Fruit fly (Drosophila melanogaster) S2 (cell line): ENCODE data around the gene Nha1.

Source experiments
- CG8478 ChIP-seq: fragments of >200 bp; optimal IDR thresholded peaks from 2 replicates; lab custom pipeline; 2018
- CTCF ChIP-seq, 2 experiments: fragments of >200 bp; optimal IDR thresholded peaks; 2 replicates each; lab custom pipeline; 2018

Nha1 gene

DNA sequence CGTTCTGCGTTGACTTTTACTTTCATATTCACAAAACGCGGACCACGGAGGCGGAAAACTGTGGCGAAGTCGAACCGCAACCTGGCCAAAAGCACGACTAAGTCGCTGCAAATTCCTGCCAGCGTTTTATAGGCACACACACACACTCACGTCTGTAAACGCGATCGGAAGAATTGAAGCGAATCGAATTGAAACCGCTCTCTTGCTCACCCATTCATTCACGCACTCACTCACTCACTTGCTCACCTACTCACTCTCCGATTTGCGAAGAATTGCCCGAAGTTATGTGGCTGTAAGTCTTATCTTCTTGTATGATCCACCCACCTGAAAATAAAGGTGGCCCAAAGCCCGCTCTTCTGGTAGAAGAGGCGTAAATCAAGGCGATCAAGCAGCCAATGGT, at the start of gene Nha1:
Gene Nha1 (minus strand): TSS at position 101 of the 400 bp plus-strand sequence.
- TF ChIP-seq CTCF (optimal IDR thresholded peaks at IDR 0.05; lab: Kevin White, UChicago) = no peak
- TF ChIP-seq CG8478 (lab: Kevin White, UChicago) = no peak

DNA sequence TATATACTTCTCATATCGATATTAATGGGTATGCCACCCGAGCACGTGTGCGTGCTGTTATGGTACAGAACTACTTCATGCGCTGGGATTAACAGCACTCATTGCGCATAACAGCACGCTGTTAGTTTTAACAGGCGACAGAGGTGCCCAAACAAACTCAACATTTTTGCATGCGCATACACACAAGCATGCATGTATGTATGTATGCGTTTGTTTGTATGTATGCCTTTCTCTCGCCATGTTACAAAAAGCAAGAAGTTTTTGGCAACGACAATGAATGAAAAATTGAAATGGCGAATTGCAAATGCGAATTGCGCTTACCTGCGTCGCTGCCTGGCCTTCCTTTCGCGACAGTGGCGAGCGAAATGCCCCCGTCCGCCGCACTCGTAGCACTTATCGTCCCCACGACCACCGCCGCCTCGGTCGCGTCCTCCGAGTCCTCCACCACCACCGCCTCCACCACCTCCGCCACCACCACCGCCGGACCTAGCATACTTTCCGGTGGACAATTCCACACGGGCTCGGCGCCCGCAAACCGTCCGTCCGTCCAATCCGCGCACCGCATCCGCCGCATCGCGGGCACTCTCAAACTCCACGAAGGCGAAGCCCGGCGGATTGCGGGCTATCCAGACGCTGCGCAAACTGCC, 49.1 kb upstream of the Nha1 start:
- TF ChIP-seq CTCF (optimal IDR thresholded peaks at IDR 0.05; lab: Kevin White, UChicago) (no peak), CG8478 (lab: Kevin White, UChicago) (no peak)

DNA sequence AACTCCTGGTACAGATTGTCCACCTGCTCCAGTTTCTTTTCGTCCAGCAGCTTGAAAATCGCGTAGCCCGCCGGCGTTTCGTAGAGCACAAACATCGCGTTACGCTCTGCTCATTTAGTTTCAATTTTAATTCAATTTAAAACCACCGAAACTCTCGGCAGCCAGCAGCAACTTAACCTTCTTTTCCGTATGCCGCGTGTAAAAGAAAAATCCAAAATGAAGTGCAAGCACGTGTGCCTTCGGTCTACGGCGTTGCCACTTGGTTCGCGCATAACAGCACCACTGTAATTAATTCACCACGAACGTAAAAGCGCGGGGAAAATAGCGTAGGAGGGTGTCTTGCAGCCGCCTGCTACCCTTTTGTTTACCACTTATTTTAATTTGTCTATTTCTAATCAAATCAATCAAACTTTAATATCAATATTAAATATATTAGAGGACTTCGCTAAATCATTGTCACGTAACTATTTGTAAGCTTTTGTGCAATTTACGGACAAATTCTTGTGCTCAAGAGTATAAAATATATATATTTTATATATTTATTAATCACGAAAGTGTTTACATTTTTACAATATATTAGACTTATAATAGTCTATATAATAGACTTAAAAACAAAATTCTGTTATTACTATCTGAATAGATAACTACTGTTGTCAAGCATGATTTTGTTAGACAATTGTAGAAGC, 48.5 kb upstream of the Nha1 start, which contains the start of gene nop5:
Gene nop5 (minus strand): TSS at position 227 of the 686 bp plus-strand sequence.
- TF ChIP-seq CTCF (optimal IDR thresholded peaks at IDR 0.05; lab: Kevin White, UChicago) (peak in 1 of 2 experiments; percentile 24), CG8478 (lab: Kevin White, UChicago) (no peak)

DNA sequence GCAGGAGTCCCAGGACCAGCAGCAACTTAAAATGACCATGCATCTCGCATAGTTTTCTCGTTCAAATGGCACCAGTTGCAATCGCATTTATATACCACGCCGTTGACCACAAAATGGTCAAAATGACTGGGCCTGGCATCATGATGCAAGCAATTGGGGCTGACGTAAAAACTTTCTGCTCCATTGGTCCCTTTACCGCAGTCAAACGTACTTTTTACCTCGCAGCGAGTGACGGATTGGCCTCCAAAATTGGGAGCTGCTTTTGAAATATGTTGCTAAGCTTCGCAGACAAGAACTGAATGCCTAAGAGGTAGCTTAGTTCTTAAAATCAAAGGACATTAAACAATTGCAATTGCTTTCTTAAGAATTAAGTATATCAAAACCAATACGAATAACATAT, 46.2 kb upstream of the Nha1 start, which contains the start of gene CG32829:
Gene CG32829 (minus strand): TSS at position 101 of the 400 bp plus-strand sequence.
- TF ChIP-seq CTCF (optimal IDR thresholded peaks at IDR 0.05; lab: Kevin White, UChicago) (no peak), CG8478 (lab: Kevin White, UChicago) (no peak)

DNA sequence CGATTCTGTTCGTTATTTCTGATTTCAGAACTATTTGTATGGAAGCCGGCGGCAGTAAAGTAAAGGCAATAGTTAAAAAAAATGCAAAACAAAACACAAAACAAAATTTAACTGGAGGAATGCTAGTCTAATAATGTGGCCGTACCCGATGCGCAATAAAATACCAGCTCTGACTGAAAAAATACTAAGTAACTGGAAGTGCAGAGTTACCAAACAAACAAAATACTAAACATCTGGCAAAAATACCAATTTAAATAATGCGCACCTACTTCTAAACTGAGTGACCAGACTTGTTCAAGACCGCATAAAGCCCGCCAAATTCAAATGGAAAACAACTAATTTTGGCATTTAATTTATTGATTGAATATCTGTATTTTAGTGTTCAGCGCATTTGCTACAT, 43.8 kb upstream of the Nha1 start, which contains the start of gene Wee1:
Gene Wee1 (minus strand): TSS at position 175 of the 400 bp plus-strand sequence.
- TF ChIP-seq CG8478 (lab: Kevin White, UChicago) (no peak), CTCF (optimal IDR thresholded peaks at IDR 0.05; lab: Kevin White, UChicago) (peak in 1 of 2 experiments; percentile 17)

DNA sequence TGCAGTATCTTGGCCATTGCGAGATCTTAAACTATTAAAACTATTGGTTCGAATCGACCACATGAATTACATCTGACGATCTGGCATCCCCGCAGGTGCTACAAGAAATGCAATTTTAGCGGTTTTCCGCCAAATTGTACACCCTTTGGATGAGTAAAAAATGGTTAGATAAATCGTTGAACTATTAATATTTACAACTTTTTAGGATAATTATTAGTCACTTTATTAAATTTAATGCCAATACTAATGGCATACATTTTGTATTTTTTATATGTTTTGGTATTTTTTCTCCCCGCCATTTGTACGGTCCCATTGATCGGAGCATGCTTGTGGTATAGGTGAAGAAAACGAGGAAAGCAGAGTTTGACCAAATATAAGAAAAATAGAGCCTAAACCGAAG, 37.6 kb upstream of the Nha1 start, which contains the start of the genes Polr1F and Rat1:
Gene Polr1F (minus strand): TSS at position 84 of the 400 bp plus-strand sequence.
Gene Rat1 (plus strand): TSS at position 323 of the 400 bp plus-strand sequence.
- TF ChIP-seq CG8478 (lab: Kevin White, UChicago) (no peak), CTCF (optimal IDR thresholded peaks at IDR 0.05; lab: Kevin White, UChicago) (no peak)

DNA sequence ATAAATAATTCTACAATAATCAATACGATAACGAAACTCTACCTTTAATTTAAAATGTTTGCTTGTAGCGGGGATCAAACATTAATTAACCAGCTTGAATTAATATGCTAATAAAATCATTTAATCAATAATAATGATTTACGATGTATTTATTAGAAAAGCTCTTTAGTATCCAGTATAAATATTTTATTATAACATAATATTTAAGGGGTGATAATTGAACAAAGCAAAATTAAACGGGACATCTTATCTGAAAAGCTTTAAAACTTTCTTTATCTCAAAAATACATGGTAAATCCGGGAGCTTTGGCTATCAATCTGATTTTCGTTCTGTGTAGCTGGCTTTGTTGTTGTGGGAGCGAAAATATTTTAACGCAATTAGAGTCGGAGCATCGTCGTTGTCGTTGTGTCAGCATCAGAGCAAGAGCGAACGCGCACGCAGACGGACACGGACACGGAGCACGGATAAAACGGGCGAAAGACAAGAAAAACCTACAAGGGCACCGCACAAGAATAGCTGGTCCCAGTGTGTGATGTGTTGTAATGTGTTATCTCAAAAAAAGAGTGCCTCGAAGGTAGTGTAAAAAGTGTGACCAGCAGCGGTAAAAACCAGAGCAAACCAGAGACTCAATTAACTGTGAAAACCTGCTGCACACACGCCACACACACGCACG, 4.5 kb upstream of the Nha1 start, which contains the start of gene Nlg2:
Gene Nlg2 (plus strand): TSS at position 375 of the 673 bp plus-strand sequence.
- TF ChIP-seq CTCF (optimal IDR thresholded peaks at IDR 0.05; lab: Kevin White, UChicago) (no peak), CG8478 (lab: Kevin White, UChicago) (no peak)

DNA sequence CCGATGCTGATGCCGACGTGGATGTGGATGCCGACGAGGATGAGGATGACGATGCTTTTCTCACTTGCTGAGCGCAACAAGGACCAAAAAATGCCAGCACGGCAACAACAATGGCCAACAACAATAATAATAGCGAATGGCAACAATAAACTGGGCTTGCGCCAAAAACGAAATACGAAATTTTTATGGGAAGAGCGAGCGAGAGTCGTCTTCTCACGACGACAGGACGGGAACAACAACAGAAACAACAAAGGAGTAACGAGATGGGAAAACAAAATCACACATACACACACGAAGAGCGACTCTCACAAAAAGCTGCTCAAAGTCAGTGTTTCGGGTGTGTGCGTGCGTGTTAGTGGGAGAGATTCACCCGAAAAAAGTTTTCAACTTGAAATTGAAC, 3.8 kb upstream of the Nha1 start:
- no peak for TF ChIP-seq CG8478 (lab: Kevin White, UChicago)
- no peak for TF ChIP-seq CTCF (optimal IDR thresholded peaks at IDR 0.05; lab: Kevin White, UChicago)

DNA sequence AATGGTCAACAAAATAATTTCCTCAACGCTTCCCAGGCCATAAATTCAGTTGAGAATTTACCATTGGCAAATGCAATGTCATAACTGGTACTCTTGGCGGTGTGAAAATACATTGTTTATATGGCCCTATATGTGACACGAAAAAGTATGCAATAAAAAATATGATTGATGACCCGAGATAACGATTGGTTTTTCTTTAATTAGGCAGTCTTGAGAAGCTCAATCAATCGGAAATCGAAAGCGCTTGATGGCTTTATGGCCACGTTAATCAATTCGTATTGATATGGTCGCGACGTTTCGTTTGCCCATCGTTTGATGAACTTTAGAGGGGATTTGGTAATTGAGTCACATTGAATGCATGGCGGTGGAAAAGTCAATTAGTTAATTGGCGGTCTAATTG, 588 bp upstream of the Nha1 start:
- TF ChIP-seq CTCF (optimal IDR thresholded peaks at IDR 0.05; lab: Kevin White, UChicago) (no peak), CG8478 (lab: Kevin White, UChicago) (no peak)

DNA sequence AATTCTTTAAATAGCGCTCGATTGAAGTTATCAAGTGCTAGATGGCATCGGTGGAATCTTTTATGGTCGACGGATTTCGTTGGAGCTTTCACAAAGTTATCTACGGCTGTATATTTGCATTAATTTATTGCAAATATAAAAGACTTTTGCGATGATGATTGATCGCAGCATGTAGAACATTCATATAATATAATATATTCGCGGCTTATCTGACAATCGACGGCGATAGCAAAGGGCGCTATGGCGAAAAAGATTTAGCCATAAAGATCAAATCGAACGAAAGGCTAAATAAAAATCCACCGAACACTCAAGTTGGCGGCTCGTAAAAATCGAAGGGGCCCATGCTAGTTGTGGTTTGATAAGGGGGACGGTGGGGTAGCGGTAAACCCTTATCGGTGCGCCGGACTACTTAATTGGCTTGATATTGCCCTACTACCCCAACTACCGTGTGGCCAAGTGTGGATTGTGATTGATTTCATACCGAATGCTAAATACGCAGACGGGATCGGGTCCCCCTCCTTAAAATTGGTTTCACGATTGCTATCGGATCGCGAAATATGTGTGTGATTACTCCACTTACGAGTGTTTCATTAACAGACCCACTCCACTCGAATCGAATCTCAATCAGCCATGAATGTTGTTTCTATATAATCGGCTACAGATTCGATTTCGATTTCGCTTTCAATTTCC, 1.9 kb downstream of the Nha1 start:
- TF ChIP-seq CG8478 (lab: Kevin White, UChicago) (no peak), CTCF (optimal IDR thresholded peaks at IDR 0.05; lab: Kevin White, UChicago) (no peak)

DNA sequence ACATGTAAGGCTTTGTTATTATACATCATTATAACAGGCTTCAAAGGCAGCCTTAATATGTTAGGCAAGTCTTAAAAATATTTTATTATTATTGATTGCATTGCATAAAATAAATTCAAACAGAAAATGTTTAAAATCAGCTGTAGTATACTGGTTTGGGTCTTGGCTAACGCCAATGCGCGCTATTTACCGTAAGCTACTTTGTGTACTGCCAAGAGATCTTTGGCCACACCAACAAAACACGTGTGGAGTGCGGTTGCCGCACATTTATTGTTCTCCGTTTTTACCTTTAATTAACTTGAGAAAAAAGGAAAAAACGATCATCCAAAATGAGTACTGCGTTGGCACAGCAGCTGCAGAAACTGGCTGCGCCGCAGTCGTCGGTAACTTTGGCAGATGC, 16.3 kb downstream of the Nha1 start:
- TF ChIP-seq CTCF (optimal IDR thresholded peaks at IDR 0.05; lab: Kevin White, UChicago) = peak; percentile 36 to 52
- TF ChIP-seq CG8478 (lab: Kevin White, UChicago) = no peak

DNA sequence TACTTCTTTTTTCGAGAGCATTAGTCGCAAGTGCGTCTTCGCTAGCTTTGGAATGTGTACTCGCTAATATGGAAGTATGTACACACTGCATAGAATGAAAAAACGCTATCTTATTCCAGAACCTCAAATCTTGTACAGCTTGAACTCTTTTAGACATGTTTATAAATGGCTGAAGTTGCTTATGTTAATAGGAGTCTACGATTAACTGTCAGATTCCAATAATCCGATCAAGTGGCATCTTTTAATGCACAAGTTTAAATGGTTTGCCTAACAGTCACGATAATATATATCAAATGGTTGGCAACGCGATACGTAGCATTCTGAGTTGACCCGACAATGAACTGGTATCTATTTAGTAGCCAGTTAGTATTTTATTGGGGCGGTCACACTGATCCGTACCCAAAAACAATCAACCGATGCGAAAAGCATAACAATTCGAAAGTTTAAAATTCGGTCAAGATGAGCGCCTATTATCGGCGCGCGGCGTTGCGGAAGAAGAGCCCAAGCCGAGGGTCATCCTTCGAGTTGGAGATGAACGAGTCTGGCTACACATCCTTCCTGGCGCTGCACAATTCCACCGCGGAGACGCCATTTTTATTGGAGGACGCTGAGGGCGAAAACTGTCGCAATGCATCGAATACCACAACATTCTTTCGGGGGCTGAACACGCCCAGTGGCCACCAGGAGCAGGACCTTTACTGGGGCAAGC, 18.1 kb downstream of the Nha1 start, which contains the start of gene Rca1:
Gene Rca1 (plus strand): TSS at position 353 of the 709 bp plus-strand sequence.
- TF ChIP-seq CTCF (optimal IDR thresholded peaks at IDR 0.05; lab: Kevin White, UChicago) = peak; percentile 68 to 70
- TF ChIP-seq CG8478 (lab: Kevin White, UChicago) = no peak

DNA sequence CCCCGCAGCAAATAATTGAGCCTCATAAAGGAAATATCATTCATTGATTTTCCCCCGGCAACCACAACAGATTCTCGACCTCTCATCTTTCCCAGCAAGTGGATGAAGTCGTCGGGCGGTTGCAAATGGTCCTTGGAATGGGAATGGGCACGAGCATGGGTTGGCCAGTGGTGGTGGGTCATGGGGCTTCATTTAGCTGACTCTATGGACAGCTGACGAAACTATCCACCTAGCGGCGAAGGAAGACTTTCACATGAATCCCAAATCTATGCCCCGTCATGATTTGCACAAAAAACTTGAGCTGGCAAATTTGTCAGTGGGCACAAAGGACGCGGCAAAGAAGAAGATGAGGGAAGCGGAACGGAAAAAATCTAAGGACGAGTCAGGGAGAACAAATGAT, 19.2 kb downstream of the Nha1 start:
- TF ChIP-seq CG8478 (lab: Kevin White, UChicago) (no peak), CTCF (optimal IDR thresholded peaks at IDR 0.05; lab: Kevin White, UChicago) (no peak)
